Fruit fly (Drosophila melanogaster): Measurements from ENCODE around the gene Cyp4e3.

- TF ChIP-seq Dad (GFP tag; optimal IDR thresholded peaks at IDR 0.05) (no peak), CG11247 (GFP tag; IDR thresholded peaks at IDR 0.05) (no peak), CTCF (GFP tag; optimal IDR thresholded peaks at IDR 0.05) (no peak), NK7.1 (GFP tag; optimal IDR thresholded peaks at IDR 0.05) (no peak)
Measured at dm6 chr2L:9729618-9730284, 20.1 kb downstream of the Cyp4e3 start, which contains the start of gene CG13116.

All from whole organism, embryonic.